Worm (Caenorhabditis elegans) whole organism, L4 larva: ENCODE results near the gene lars-1.
A peak's percentile ranks its signal among the peaks of the same experiment; 100 is the strongest.

Experiments
- F10B5.3 ChIP-seq: sonication (generic microtip); optimal IDR thresholded peaks from 2 replicates; lab custom pipeline; 2016; ENCODE audit warnings: mild to moderate bottlenecking, missing genetic modification characterization, missing compliant biosample characterization
- F37D6.2 ChIP-seq: sonication (generic microtip); optimal IDR thresholded peaks from 2 replicates; lab custom pipeline; 2016; ENCODE audit warnings: mild to moderate bottlenecking, missing genetic modification characterization, missing compliant biosample characterization
- R02D3.7 ChIP-seq: fragments of 150-350 bp; sonication (generic microtip); optimal IDR thresholded peaks from 3 replicates; lab custom pipeline; 2014; ENCODE audit warnings: missing biosample characterization, missing genetic modification characterization
- Y48G9A.11 ChIP-seq: fragments of 200-800 bp; sonication (Bioruptor generic); IDR thresholded peaks from 2 replicates; pipeline ENCODE4 v1.3.6; 2022; ENCODE audit warnings: missing genetic modification reagents, missing genetic modification characterization, missing compliant biosample characterization
- Y75B8A.6 ChIP-seq: fragments of 200-800 bp; sonication (Bioruptor generic); IDR thresholded peaks from 2 replicates; pipeline ENCODE4 v1.3.6; 2022; ENCODE audit warnings: missing genetic modification reagents, missing genetic modification characterization, missing compliant biosample characterization
- aly-2 ChIP-seq: sonication (generic microtip); optimal IDR thresholded peaks from 2 replicates; lab custom pipeline; 2018; ENCODE audit warnings: missing biosample characterization, missing genetic modification characterization
- ama-1 ChIP-seq: fragments of 150-350 bp; optimal IDR thresholded peaks from 2 replicates; lab custom pipeline; 2014; ENCODE audit warnings: inconsistent platforms, mixed read lengths
- arid-1 ChIP-seq: fragments of 200-800 bp; sonication (Bioruptor generic); conservative IDR thresholded peaks from 2 replicates; pipeline ENCODE4 v1.3.6; 2022; ENCODE audit warnings: missing genetic modification reagents, missing genetic modification characterization, missing compliant biosample characterization
- ceh-28 ChIP-seq: fragments of 150-350 bp; optimal IDR thresholded peaks from 2 replicates; lab custom pipeline; 2014; ENCODE audit warnings: missing biosample characterization, missing genetic modification reagents, missing genetic modification characterization
- daf-16 ChIP-seq, 3 experiments: sonication (generic microtip); optimal IDR thresholded peaks; 2 replicates each; lab custom pipeline; 2016 to 2017; ENCODE audit warnings: missing genetic modification characterization in 3 of 3, missing genetic modification reagents in 3 of 3, mild to moderate bottlenecking in 2 of 3, missing compliant biosample characterization in 2 of 3, missing biosample characterization in 1 of 3, moderate library complexity in 1 of 3
- daf-19 ChIP-seq: fragments of 200-800 bp; sonication (Bioruptor generic); conservative IDR thresholded peaks from 2 replicates; pipeline ENCODE4 v1.3.6; 2022; ENCODE audit warnings: missing genetic modification characterization, missing compliant biosample characterization
- dmd-8 ChIP-seq: fragments of 200-800 bp; sonication (Bioruptor generic); IDR thresholded peaks from 2 replicates; pipeline ENCODE4 v1.3.6; 2022; ENCODE audit warnings: missing genetic modification characterization, missing compliant biosample characterization
- dve-1 ChIP-seq: sonication (generic microtip); optimal IDR thresholded peaks from 2 replicates; lab custom pipeline; 2017; ENCODE audit warnings: antibody characterized with exemption, mild to moderate bottlenecking, missing genetic modification characterization, missing compliant biosample characterization; ENCODE audit not compliant: insufficient read depth
- egl-43 ChIP-seq: fragments of 200-800 bp; sonication (Bioruptor generic); IDR thresholded peaks from 2 replicates; pipeline ENCODE4 v1.3.6; 2022; ENCODE audit warnings: missing genetic modification reagents, missing genetic modification characterization, missing compliant biosample characterization
- hif-1 ChIP-seq, 2 experiments: sonication (generic microtip); optimal IDR thresholded peaks; 2 replicates each; lab custom pipeline; 2016 to 2017; ENCODE audit warnings: missing compliant biosample characterization in 2 of 2, missing genetic modification characterization in 2 of 2, missing genetic modification reagents in 2 of 2, missing genotype in 2 of 2, mild to moderate bottlenecking in 1 of 2
- hlh-11 ChIP-seq: fragments of 200-800 bp; sonication (Bioruptor generic); optimal IDR thresholded peaks from 2 replicates; lab custom pipeline; 2018; ENCODE audit warnings: mild to moderate bottlenecking, missing genetic modification characterization, missing compliant biosample characterization
- hlh-30 ChIP-seq: sonication (generic microtip); optimal IDR thresholded peaks from 2 replicates; lab custom pipeline; 2017; ENCODE audit warnings: antibody characterized with exemption, mild to moderate bottlenecking, missing genetic modification characterization, missing compliant biosample characterization; ENCODE audit not compliant: insufficient read depth
- lin-1 ChIP-seq: fragments of 200-800 bp; sonication (Bioruptor generic); IDR thresholded peaks from 2 replicates; pipeline ENCODE4 v1.3.6; 2022; ENCODE audit warnings: missing genetic modification reagents, missing genetic modification characterization, missing compliant biosample characterization
- lin-15B ChIP-seq: fragments of 150-350 bp; sonication (generic microtip); optimal IDR thresholded peaks from 3 replicates; lab custom pipeline; 2014; ENCODE audit warnings: missing biosample characterization, missing genetic modification characterization
- lin-38 ChIP-seq: fragments of 200-800 bp; sonication (Bioruptor generic); IDR thresholded peaks from 2 replicates; pipeline ENCODE4 v1.3.6; 2022; ENCODE audit warnings: missing genetic modification reagents, missing genetic modification characterization, missing compliant biosample characterization
- lin-39 ChIP-seq: fragments of 150-350 bp; optimal IDR thresholded peaks from 2 replicates; lab custom pipeline; 2014; ENCODE audit warnings: missing biosample characterization, missing genetic modification reagents, missing genetic modification characterization
- lsy-2 ChIP-seq, 2 experiments: fragments of 150-350 bp in 1 of 2; sonication (generic microtip) in 1 of 2; optimal IDR thresholded peaks; 2 replicates each; lab custom pipeline; 2014 to 2017; ENCODE audit warnings: missing biosample characterization in 2 of 2, missing genetic modification characterization in 2 of 2
- mdl-1 ChIP-seq, 2 experiments: fragments of 150-350 bp in 1 of 2; sonication (generic microtip) in 1 of 2; optimal IDR thresholded peaks; 2 replicates each; lab custom pipeline; 2014 to 2017; ENCODE audit warnings: missing biosample characterization in 2 of 2, missing genetic modification characterization in 2 of 2
- mdt-29 ChIP-seq: fragments of 200-800 bp; sonication (Bioruptor generic); IDR thresholded peaks from 2 replicates; pipeline ENCODE4 v1.3.6; 2022; ENCODE audit warnings: missing genetic modification reagents, missing genetic modification characterization, missing compliant biosample characterization
- mes-2 ChIP-seq: sonication (generic microtip); optimal IDR thresholded peaks from 2 replicates; lab custom pipeline; 2016; ENCODE audit warnings: missing genotype, mild to moderate bottlenecking, missing genetic modification characterization, missing compliant biosample characterization; ENCODE audit not compliant: poor library complexity, severe bottlenecking
- nhr-48 ChIP-seq: sonication (generic microtip); optimal IDR thresholded peaks from 2 replicates; lab custom pipeline; 2016; ENCODE audit warnings: mild to moderate bottlenecking, missing genetic modification characterization, missing compliant biosample characterization
- nhr-77 ChIP-seq: fragments of 150-350 bp; optimal IDR thresholded peaks from 2 replicates; lab custom pipeline; 2014; ENCODE audit warnings: missing biosample characterization, missing genetic modification characterization
- pha-4 ChIP-seq, 2 experiments: fragments of 150-350 bp in 1 of 2; fragments of 200-800 bp in 1 of 2; sonication (Bioruptor generic) in 1 of 2; IDR thresholded peaks in 1 of 2; optimal IDR thresholded peaks in 1 of 2; 2 replicates each; pipeline versions ENCODE4 v1.3.6 to Lab custom; 2014 to 2022; ENCODE audit warnings: missing genetic modification characterization in 2 of 2, missing genetic modification reagents in 2 of 2, missing biosample characterization in 1 of 2, missing compliant biosample characterization in 1 of 2
- rbr-2 ChIP-seq: sonication (generic microtip); optimal IDR thresholded peaks from 2 replicates; lab custom pipeline; 2016; ENCODE audit warnings: missing genotype, missing genetic modification characterization, missing compliant biosample characterization
- set-16 ChIP-seq: fragments of 200-800 bp; sonication (Bioruptor generic); IDR thresholded peaks from 2 replicates; pipeline ENCODE4 v1.3.6; 2022; ENCODE audit warnings: missing genetic modification reagents, missing genetic modification characterization, missing compliant biosample characterization
- spr-1 ChIP-seq: sonication (generic microtip); optimal IDR thresholded peaks from 2 replicates; lab custom pipeline; 2016; ENCODE audit warnings: mild to moderate bottlenecking, missing genetic modification characterization, missing compliant biosample characterization
- unc-130 ChIP-seq: sonication (generic microtip); optimal IDR thresholded peaks from 2 replicates; lab custom pipeline; 2016; ENCODE audit warnings: missing genetic modification reagents, missing genetic modification characterization, missing compliant biosample characterization
- unc-62 ChIP-seq, 3 experiments: fragments of 150-350 bp in 1 of 3; sonication (generic microtip); optimal IDR thresholded peaks in 2 of 3; peaks in 1 of 3; 1 replicate in 1 of 3; 2 replicates in 2 of 3; lab custom pipeline; 2014 to 2017; ENCODE audit warnings: missing biosample characterization in 3 of 3, missing genetic modification characterization in 3 of 3, missing genetic modification reagents in 3 of 3, missing genotype in 1 of 3
- zag-1 ChIP-seq: fragments of 150-350 bp; optimal IDR thresholded peaks from 2 replicates; lab custom pipeline; 2014; ENCODE audit warnings: missing biosample characterization, missing genetic modification characterization
- zfp-3 ChIP-seq: fragments of 200-800 bp; sonication (Bioruptor generic); conservative IDR thresholded peaks from 2 replicates; pipeline ENCODE4 v1.3.6; 2022; ENCODE audit warnings: missing genetic modification reagents, missing genetic modification characterization, missing compliant biosample characterization
- zip-11 ChIP-seq: fragments of 200-800 bp; sonication (Bioruptor generic); IDR thresholded peaks from 2 replicates; pipeline ENCODE4 v1.3.6; 2022; ENCODE audit warnings: missing genetic modification characterization, missing compliant biosample characterization

The lars-1 gene

DNA sequence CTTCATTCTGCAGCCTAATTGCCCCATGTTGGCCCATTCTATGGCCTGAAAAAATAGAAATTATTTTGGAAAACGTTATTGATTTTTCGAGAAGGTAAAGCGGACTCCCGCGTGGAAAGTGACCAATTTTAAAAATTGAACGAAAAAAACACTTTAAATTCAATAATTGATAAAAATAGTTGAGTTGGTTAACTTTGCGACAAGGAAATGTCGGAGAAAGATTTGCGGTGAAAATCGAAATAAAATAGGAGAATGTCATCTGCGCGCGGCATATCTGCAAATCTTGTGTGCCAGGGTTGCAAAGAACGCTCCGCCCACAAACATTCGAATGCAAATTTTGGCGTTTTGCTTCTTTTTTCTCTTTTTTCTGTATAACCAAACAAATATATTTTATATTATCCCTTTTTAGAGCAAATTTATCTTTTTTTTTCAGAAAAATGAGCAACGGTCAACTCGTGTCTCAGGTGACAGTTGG, 15.7 kb downstream of the lars-1 start, which contains the start of the genes rnf-121 and C16C10.4 (continued):
- TF ChIP-seq nhr-48 (tag; lab: Kevin White, UChicago) (peak; percentile 30), zip-11 (GFP tag; lab: Robert Waterston, UW) (no peak), hlh-30 (tag; lab: Kevin White, UChicago) (no peak), pha-4 (GFP tag; IDR thresholded peaks at IDR 0.05; lab: Robert Waterston, UW) (peak; percentile 50; the same call in 1 of the 2 replicates), pha-4 (tag; optimal IDR thresholded peaks at IDR 0.05; lab: Kevin White, UChicago) (no peak), arid-1 (GFP tag; lab: Robert Waterston, UW) (peak; percentile 81), daf-16 (GFP tag; optimal IDR thresholded peaks at IDR 0.05; lab: Kevin White, UChicago) (peak in 1 of 2 experiments; percentile 70), daf-16 (tag; optimal IDR thresholded peaks at IDR 0.05; lab: Kevin White, UChicago) (no peak), spr-1 (tag; lab: Kevin White, UChicago) (peak; percentile 77), hif-1 (tag; optimal IDR thresholded peaks at IDR 0.05; lab: Kevin White, UChicago) (peak in 1 of 2 experiments; percentile 36), ceh-28 (peak; percentile 4), Y48G9A.11 (GFP tag; lab: Robert Waterston, UW) (peak; percentile 63; the same call in 1 of the 2 replicates), lsy-2 (tag; optimal IDR thresholded peaks at IDR 0.05; lab: Kevin White, UChicago) (peak in 1 of 2 experiments; percentile 71), set-16 (GFP tag; lab: Robert Waterston, UW) (no peak), unc-62 (GFP tag; optimal IDR thresholded peaks at IDR 0.05 in 1 of 2; lab: Kevin White, UChicago) (no peak), unc-62 (tag; optimal IDR thresholded peaks at IDR 0.05; lab: Kevin White, UChicago) (no peak), daf-19 (0 out of 2 replicates have a peak, but pooled peaks have one; percentile 54), ama-1 (peak; percentile 9), mes-2 (tag; lab: Kevin White, UChicago) (peak; percentile 95), zfp-3 (no peak), lin-38 (GFP tag; lab: Robert Waterston, UW) (peak; percentile 74), F10B5.3 (tag; lab: Kevin White, UChicago) (peak; percentile 37), lin-15B (tag; lab: Kevin White, UChicago) (no peak), lin-1 (GFP tag; lab: Robert Waterston, UW) (no peak), nhr-77 (tag; lab: Kevin White, UChicago) (no peak), lin-39 (tag; lab: Kevin White, UChicago) (no peak), unc-130 (peak; percentile 82), rbr-2 (tag; lab: Kevin White, UChicago) (peak; percentile 54)

DNA sequence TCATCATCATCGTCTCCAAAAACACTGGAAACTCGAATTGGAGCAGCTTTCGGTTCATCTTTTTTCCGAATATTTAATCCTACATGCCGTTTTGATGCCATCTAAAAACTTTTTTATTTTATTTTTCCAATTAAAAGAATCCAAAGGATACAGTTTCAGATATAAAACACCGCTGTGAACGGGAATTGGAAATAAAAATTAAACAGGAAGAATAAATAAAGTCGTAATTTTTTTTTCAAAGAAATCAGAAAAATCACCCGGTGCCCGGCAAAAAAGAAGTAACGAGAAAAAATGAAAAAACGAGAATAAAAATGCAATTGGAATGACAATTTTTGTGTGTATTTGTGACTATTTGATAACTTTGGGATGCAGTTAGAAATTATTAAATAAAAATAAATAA, 17.9 kb downstream of the lars-1 start, which contains the start of gene ccdc-55:
Gene ccdc-55, minus strand, starts transcription at position 101 of the 400 bp plus-strand sequence.
- TF ChIP-seq aly-2 (tag; lab: Kevin White, UChicago) (no peak), F37D6.2 (no peak), R02D3.7 (no peak), mdl-1 (tag; optimal IDR thresholded peaks at IDR 0.05; lab: Kevin White, UChicago) (no peak), ceh-28 (no peak), dmd-8 (GFP tag; lab: Robert Waterston, UW) (no peak), zag-1 (tag; lab: Kevin White, UChicago) (no peak), dve-1 (no peak), mes-2 (tag; lab: Kevin White, UChicago) (no peak), egl-43 (GFP tag; lab: Robert Waterston, UW) (no peak), Y75B8A.6 (no peak), hlh-11 (no peak), set-16 (GFP tag; lab: Robert Waterston, UW) (no peak), mdt-29 (GFP tag; lab: Robert Waterston, UW) (no peak)
